Fruit fly (Drosophila melanogaster): ENCODE results near the gene Orc5.

The Orc5 gene

dm6 chr2L:13878801-13879200 lies 49.2 kb downstream of the Orc5 start (continued):
- TF ChIP-seq Trl (optimal IDR thresholded peaks at IDR 0.05) (peak in 1 of 2 experiments; percentile 23), Trl (GFP tag; optimal IDR thresholded peaks at IDR 0.05) (peak; percentile 34), pb (GFP tag; optimal IDR thresholded peaks at IDR 0.05) (peak; percentile 14), onecut (GFP tag; IDR thresholded peaks at IDR 0.05) (peak; percentile 29; the same call in 1 of the 2 replicates), CG16779 (GFP tag; IDR thresholded peaks at IDR 0.05) (0 out of 2 replicates have a peak, but pooled peaks have one; percentile 51), crp (GFP tag; optimal IDR thresholded peaks at IDR 0.05) (no peak), CG42726 (GFP tag; IDR thresholded peaks at IDR 0.05; ENCODE audit: partially characterized antibody) (peak; percentile 88), CG6765 (GFP tag; optimal IDR thresholded peaks at IDR 0.05) (peak; percentile 6), CG3847 (GFP tag; IDR thresholded peaks at IDR 0.05) (peak; percentile 16; the same call in 1 of the 2 replicates), ranshi (GFP tag; IDR thresholded peaks at IDR 0.05) (no peak; the same call in 1 of the 2 replicates), chm (GFP tag; IDR thresholded peaks at IDR 0.05) (peak; percentile 90), HLHmδ (GFP tag; optimal IDR thresholded peaks at IDR 0.05) (peak; percentile 96), exex (tag; optimal IDR thresholded peaks at IDR 0.05) (no peak), Stat92E (GFP tag; optimal IDR thresholded peaks at IDR 0.05) (peak in 1 of 3 experiments; percentile 47), zfh1 (GFP tag; IDR thresholded peaks at IDR 0.05) (peak; percentile 44; the same call in 1 of the 3 replicates), Meics (GFP tag; optimal IDR thresholded peaks at IDR 0.05) (peak; percentile 18), CG9215 (GFP tag; IDR thresholded peaks at IDR 0.05) (no peak), ken (GFP tag; IDR thresholded peaks at IDR 0.05) (no peak; the same call in 2 of the 3 replicates), chif (GFP tag; optimal IDR thresholded peaks at IDR 0.05) (peak in 1 of 2 experiments; percentile 24), Lpt (GFP tag; optimal IDR thresholded peaks at IDR 0.05) (no peak), YL-1 (GFP tag; optimal IDR thresholded peaks at IDR 0.05) (no peak), CG12219 (GFP tag; optimal IDR thresholded peaks at IDR 0.05) (peak; percentile 15), CG15073 (GFP tag; optimal IDR thresholded peaks at IDR 0.05) (no peak), pan (optimal IDR thresholded peaks at IDR 0.05) (no peak), pan (GFP tag; optimal IDR thresholded peaks at IDR 0.05 in 1 of 2, IDR thresholded peaks at IDR 0.05 in 1 of 2) (peak in 1 of 2 experiments; percentile 51), CG33213 (GFP tag; optimal IDR thresholded peaks at IDR 0.05) (peak; percentile 24), slbo (GFP tag; IDR thresholded peaks at IDR 0.05) (0 out of 2 replicates have a peak, but pooled peaks have one; percentile 25), CG2199 (GFP tag; IDR thresholded peaks at IDR 0.05) (peak; percentile 68; the same call in 1 of the 3 replicates), gsb (GFP tag; IDR thresholded peaks at IDR 0.05) (0 out of 2 replicates have a peak, but pooled peaks have one; percentile 45), Atf6 (GFP tag; IDR thresholded peaks at IDR 0.05) (peak; percentile 64), CG7357 (GFP tag; IDR thresholded peaks at IDR 0.05) (0 out of 3 replicates have a peak, but pooled peaks have one; percentile 12), ab (GFP tag; optimal IDR thresholded peaks at IDR 0.05) (no peak), kay (GFP tag; optimal IDR thresholded peaks at IDR 0.05) (peak; percentile 4), Nf-YC (tag; optimal IDR thresholded peaks at IDR 0.05) (peak; percentile 29), gce (GFP tag; IDR thresholded peaks at IDR 0.05) (0 out of 3 replicates have a peak, but pooled peaks have one; percentile 42), tx (GFP tag; optimal IDR thresholded peaks at IDR 0.05) (no peak), CG4730 (GFP tag; IDR thresholded peaks at IDR 0.05) (no peak), her (GFP tag; optimal IDR thresholded peaks at IDR 0.05) (peak; percentile 43), HHEX (GFP tag; optimal IDR thresholded peaks at IDR 0.05) (peak; percentile 60), CG13424 (tag; optimal IDR thresholded peaks at IDR 0.05) (peak; percentile 3), Drgx (GFP tag; IDR thresholded peaks at IDR 0.05) (peak; percentile 54; the same call in 1 of the 2 replicates), hkb (optimal IDR thresholded peaks at IDR 0.05) (no peak), hkb (GFP tag; IDR thresholded peaks at IDR 0.05) (0 out of 2 replicates have a peak, but pooled peaks have one; percentile 39), CG1792 (GFP tag; optimal IDR thresholded peaks at IDR 0.05) (no peak), Med (GFP tag) (peak; percentile 94), PHDP (tag; optimal IDR thresholded peaks at IDR 0.05) (peak; percentile 17), Dek (tag; optimal IDR thresholded peaks at IDR 0.05) (no peak), grau (tag; optimal IDR thresholded peaks at IDR 0.05) (peak; percentile 25), sens (GFP tag) (peak; percentile 85), CG12942 (GFP tag; optimal IDR thresholded peaks at IDR 0.05) (no peak), CG34422 (GFP tag; IDR thresholded peaks at IDR 0.05) (peak; percentile 39; the same call in 1 of the 3 replicates), CG8089 (GFP tag; optimal IDR thresholded peaks at IDR 0.05) (no peak)

All from whole organism, embryonic.